Fruit fly (Drosophila melanogaster) Kc167 (cell line): ENCODE results near the gene CG31174.

Experiments
- Myc ChIP-seq: fragments of >200 bp; optimal IDR thresholded peaks from 2 replicates; lab custom pipeline; 2017; ENCODE audit warnings: missing external identifiers
- Sin3A ChIP-seq: fragments of >200 bp; optimal IDR thresholded peaks from 2 replicates; lab custom pipeline; 2018; ENCODE audit warnings: missing external identifiers
- h ChIP-seq: fragments of >200 bp; optimal IDR thresholded peaks from 3 replicates; lab custom pipeline; 2018; ENCODE audit warnings: missing external identifiers
- psq ChIP-seq: fragments of >200 bp; optimal IDR thresholded peaks from 2 replicates; lab custom pipeline; 2017; ENCODE audit warnings: missing external identifiers

DNA sequence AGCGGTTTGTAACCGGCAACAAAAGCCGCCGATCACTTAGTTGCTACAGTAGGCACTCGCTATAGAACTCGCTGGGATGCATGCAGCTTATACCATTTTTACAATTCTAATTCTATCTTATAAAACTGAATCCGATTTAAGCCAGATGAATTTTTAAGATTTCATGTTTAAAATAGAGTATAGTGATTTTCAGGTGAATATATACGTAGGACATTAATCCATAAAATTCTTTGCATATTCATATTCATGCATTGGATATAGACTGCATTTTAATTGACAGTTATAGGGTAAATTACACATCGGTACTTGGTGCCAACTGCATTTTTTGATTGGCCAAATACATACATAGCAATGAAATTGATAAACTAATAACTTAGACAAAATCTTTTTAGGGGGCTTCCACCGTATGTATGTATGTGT, 18.3 kb upstream of the CG31174 start:
- no peak for TF ChIP-seq psq (lab: Kevin White, UChicago)
- TF ChIP-seq Sin3A, result no peak
- TF ChIP-seq Myc (lab: Kevin White, UChicago), result no peak
- no peak for TF ChIP-seq h (lab: Kevin White, UChicago)
